Worm (Caenorhabditis elegans) whole organism, L1 larva: ENCODE data around the gene cka-1.

Experiments used
- C04F5.9 ChIP-seq: sonication (generic microtip); optimal IDR thresholded peaks from 2 replicates; lab custom pipeline; 2016; ENCODE audit warnings: missing genetic modification characterization, missing compliant biosample characterization
- Y116A8C.19 ChIP-seq: sonication (generic microtip); optimal IDR thresholded peaks from 2 replicates; lab custom pipeline; 2016; ENCODE audit warnings: missing compliant biosample characterization, missing genetic modification characterization, borderline replicate concordance
- blmp-1 ChIP-seq: fragments of 150-350 bp; optimal IDR thresholded peaks from 2 replicates; lab custom pipeline; 2014; ENCODE audit warnings: missing biosample characterization, missing genetic modification characterization
- ceh-88 ChIP-seq: fragments of 200-800 bp; sonication (Bioruptor generic); IDR thresholded peaks from 2 replicates; pipeline ENCODE4 v1.3.6; 2022; ENCODE audit warnings: missing genetic modification characterization, missing compliant biosample characterization
- dpl-1 ChIP-seq, 3 experiments: fragments of 150-350 bp in 2 of 3; sonication (generic microtip) in 1 of 3; optimal IDR thresholded peaks; 2 replicates each; lab custom pipeline; 2014 to 2017; ENCODE audit warnings: missing biosample characterization in 3 of 3, missing genetic modification characterization in 3 of 3, missing genetic modification reagents in 3 of 3
- dsc-1 ChIP-seq: sonication (generic microtip); optimal IDR thresholded peaks from 2 replicates; lab custom pipeline; 2016; ENCODE audit warnings: mild to moderate bottlenecking, missing genetic modification characterization, missing compliant biosample characterization
- elt-3 ChIP-seq, 6 experiments: fragments of 150-350 bp in 1 of 6; sonication (generic microtip); optimal IDR thresholded peaks; 2 replicates each; lab custom pipeline; 2017 to 2018; ENCODE audit warnings: missing biosample characterization in 6 of 6, missing genetic modification characterization in 6 of 6, inconsistent platforms in 1 of 6
- ets-5 ChIP-seq: fragments of 200-800 bp; sonication (Bioruptor generic); IDR thresholded peaks from 2 replicates; pipeline ENCODE4 v1.3.6; 2022; ENCODE audit warnings: missing genetic modification characterization, missing compliant biosample characterization
- grh-1 ChIP-seq: fragments of 200-800 bp; sonication (Bioruptor generic); IDR thresholded peaks from 2 replicates; pipeline ENCODE4 v1.3.6; 2022; ENCODE audit warnings: missing genetic modification reagents, missing genetic modification characterization, missing compliant biosample characterization
- hpl-2 ChIP-seq: fragments of 150-350 bp; optimal IDR thresholded peaks from 2 replicates; lab custom pipeline; 2014; ENCODE audit warnings: missing biosample characterization, missing genetic modification reagents, missing genetic modification characterization
- isw-1 ChIP-seq: fragments of 200-800 bp; sonication (Bioruptor generic); IDR thresholded peaks from 2 replicates; pipeline ENCODE4 v1.3.6; 2022; ENCODE audit warnings: missing genetic modification characterization, missing compliant biosample characterization
- jun-1 ChIP-seq: fragments of 150-350 bp; optimal IDR thresholded peaks from 2 replicates; lab custom pipeline; 2014; ENCODE audit warnings: missing biosample characterization, missing genetic modification reagents, missing genetic modification characterization
- lin-13 ChIP-seq: fragments of 150-350 bp; optimal IDR thresholded peaks from 2 replicates; lab custom pipeline; 2014; ENCODE audit warnings: missing biosample characterization, missing genetic modification reagents, missing genetic modification characterization
- lin-14 ChIP-seq: fragments of 200-800 bp; sonication (Bioruptor generic); optimal IDR thresholded peaks from 2 replicates; lab custom pipeline; 2018; ENCODE audit warnings: mild to moderate bottlenecking, missing genetic modification characterization, moderate library complexity, missing compliant biosample characterization
- lin-15B ChIP-seq: fragments of 150-350 bp; sonication (generic microtip); optimal IDR thresholded peaks from 3 replicates; lab custom pipeline; 2014; ENCODE audit warnings: missing biosample characterization, missing genetic modification characterization
- lin-39 ChIP-seq: fragments of 150-350 bp; optimal IDR thresholded peaks from 2 replicates; lab custom pipeline; 2014; ENCODE audit warnings: missing biosample characterization, missing genetic modification reagents, missing genetic modification characterization
- lir-3 ChIP-seq: sonication (generic microtip); optimal IDR thresholded peaks from 2 replicates; lab custom pipeline; 2016; ENCODE audit warnings: mild to moderate bottlenecking, missing genetic modification characterization, moderate library complexity, missing compliant biosample characterization; ENCODE audit not compliant: poor library complexity
- mdl-1 ChIP-seq, 2 experiments: fragments of 150-350 bp; optimal IDR thresholded peaks; 2 replicates each; lab custom pipeline; 2014 to 2017; ENCODE audit warnings: missing biosample characterization in 2 of 2, missing genetic modification characterization in 2 of 2, inconsistent platforms in 1 of 2
- mef-2 ChIP-seq: fragments of 150-350 bp; optimal IDR thresholded peaks from 2 replicates; lab custom pipeline; 2014; ENCODE audit warnings: missing biosample characterization, missing genetic modification characterization
- nhr-11 ChIP-seq: fragments of 150-350 bp; optimal IDR thresholded peaks from 2 replicates; lab custom pipeline; 2014; ENCODE audit warnings: missing biosample characterization, missing genetic modification characterization
- nhr-71 ChIP-seq: sonication (generic microtip); optimal IDR thresholded peaks from 2 replicates; lab custom pipeline; 2016; ENCODE audit warnings: mild to moderate bottlenecking, missing genetic modification characterization, moderate library complexity, missing compliant biosample characterization
- nhr-77 ChIP-seq: fragments of 150-350 bp; optimal IDR thresholded peaks from 2 replicates; lab custom pipeline; 2014; ENCODE audit warnings: missing biosample characterization, missing genetic modification characterization
- nhr-85 ChIP-seq: sonication (generic microtip); peaks from one replicate; lab custom pipeline; 2016; ENCODE audit warnings: missing genetic modification characterization, inconsistent platforms, missing compliant biosample characterization
- pag-3 ChIP-seq: sonication (generic microtip); optimal IDR thresholded peaks from 2 replicates; lab custom pipeline; 2017; ENCODE audit warnings: missing genetic modification characterization, mild to moderate bottlenecking, missing compliant biosample characterization, antibody characterized with exemption, borderline replicate concordance; ENCODE audit not compliant: insufficient read depth
- snu-23 ChIP-seq: sonication (generic microtip); optimal IDR thresholded peaks from 2 replicates; lab custom pipeline; 2016; ENCODE audit warnings: missing genetic modification characterization, missing compliant biosample characterization
- sup-37 ChIP-seq: fragments of 200-800 bp; sonication (Bioruptor generic); optimal IDR thresholded peaks from 2 replicates; lab custom pipeline; 2018; ENCODE audit warnings: mild to moderate bottlenecking, missing genetic modification characterization, missing compliant biosample characterization
- swsn-7 ChIP-seq: sonication (generic microtip); optimal IDR thresholded peaks from 2 replicates; lab custom pipeline; 2016; ENCODE audit warnings: missing genetic modification characterization, missing compliant biosample characterization
- tbx-2 ChIP-seq: sonication (generic microtip); optimal IDR thresholded peaks from 2 replicates; lab custom pipeline; 2016; ENCODE audit warnings: missing genetic modification characterization, missing compliant biosample characterization
- unc-62 ChIP-seq: fragments of 150-350 bp; optimal IDR thresholded peaks from 2 replicates; lab custom pipeline; 2014; ENCODE audit warnings: missing biosample characterization, missing genetic modification reagents, missing genetic modification characterization
- unc-86 ChIP-seq: sonication (generic microtip); optimal IDR thresholded peaks from 2 replicates; lab custom pipeline; 2016; ENCODE audit warnings: missing genetic modification characterization, missing compliant biosample characterization
- unc-98 ChIP-seq: fragments of 200-800 bp; sonication (Bioruptor generic); IDR thresholded peaks from 2 replicates; pipeline ENCODE4 v1.3.6; 2022; ENCODE audit warnings: missing genetic modification characterization, missing compliant biosample characterization
- vab-15 ChIP-seq: sonication (generic microtip); optimal IDR thresholded peaks from 2 replicates; lab custom pipeline; 2017; ENCODE audit warnings: missing genotype, mild to moderate bottlenecking, missing genetic modification characterization, missing compliant biosample characterization
- xbp-1 ChIP-seq: sonication (generic microtip); optimal IDR thresholded peaks from 2 replicates; lab custom pipeline; 2016; ENCODE audit warnings: missing genetic modification characterization, missing compliant biosample characterization
- ztf-4 ChIP-seq: fragments of 150-350 bp; optimal IDR thresholded peaks from 2 replicates; lab custom pipeline; 2014; ENCODE audit warnings: missing biosample characterization, missing genetic modification characterization

cka-1 gene

ce11 chrIV:9756647-9757424, 19.4 kb upstream of the cka-1 start (continued):
- TF ChIP-seq vab-15 (tag; lab: Kevin White, UChicago) (no peak), pag-3 (tag; lab: Kevin White, UChicago) (no peak), sup-37 (no peak), ztf-4 (tag; lab: Kevin White, UChicago) (peak; percentile 41), unc-98 (GFP tag; lab: Robert Waterston, UW) (no peak), isw-1 (no peak), nhr-71 (tag; lab: Kevin White, UChicago) (peak; percentile 61), nhr-11 (no peak), nhr-85 (tag; lab: Kevin White, UChicago) (peak; percentile 90), hpl-2 (no peak), elt-3 (tag; optimal IDR thresholded peaks at IDR 0.05; lab: Kevin White, UChicago) (peak in 2 of 6 experiments; percentile 78 to 85), snu-23 (GFP tag; lab: Kevin White, UChicago) (peak; percentile 76), dsc-1 (tag; lab: Kevin White, UChicago) (peak; percentile 57), mdl-1 (tag; optimal IDR thresholded peaks at IDR 0.05; lab: Kevin White, UChicago) (peak in 1 of 2 experiments; percentile 19)
- TF ChIP-seq, all 84 proteins: peak for 27

ce11 chrIV:9755713-9756112, 18.3 kb upstream of the cka-1 start:
- no peak for TF ChIP-seq nhr-77 (tag; lab: Kevin White, UChicago)
- TF ChIP-seq blmp-1 (tag; lab: Kevin White, UChicago), result peak; percentile 58
- TF ChIP-seq mdl-1 (tag; optimal IDR thresholded peaks at IDR 0.05; lab: Kevin White, UChicago), result no peak
- no peak for TF ChIP-seq sup-37
- no peak for TF ChIP-seq mef-2 (tag; lab: Kevin White, UChicago)
- TF ChIP-seq elt-3 (tag; optimal IDR thresholded peaks at IDR 0.05; lab: Kevin White, UChicago), result peak in 4 of 6 experiments; percentile 37 to 50 (median 44)

ce11 chrIV:9748342-9748741, 10.9 kb upstream of the cka-1 start, which contains the start of gene C28D4.8:
C28D4.8 (minus strand) TSS chrIV:9748442.
- TF ChIP-seq pag-3 (tag; lab: Kevin White, UChicago), result no peak
- TF ChIP-seq dpl-1 (GFP tag; optimal IDR thresholded peaks at IDR 0.05; lab: Kevin White, UChicago), result no peak
- TF ChIP-seq ztf-4 (tag; lab: Kevin White, UChicago), result no peak
- TF ChIP-seq ceh-88, result no peak
- no peak for TF ChIP-seq lin-13 (GFP tag; lab: Kevin White, UChicago)
- no peak for TF ChIP-seq lin-15B
- TF ChIP-seq ets-5 (GFP tag; lab: Robert Waterston, UW), result no peak
- no peak for TF ChIP-seq lin-39
- no peak for TF ChIP-seq isw-1
- no peak for TF ChIP-seq xbp-1
- TF ChIP-seq snu-23 (GFP tag; lab: Kevin White, UChicago), result no peak
- no peak for TF ChIP-seq mdl-1 (tag; optimal IDR thresholded peaks at IDR 0.05; lab: Kevin White, UChicago)
- TF ChIP-seq swsn-7 (tag; lab: Kevin White, UChicago), result no peak
- no peak for TF ChIP-seq unc-62
- no peak for TF ChIP-seq sup-37
- TF ChIP-seq lir-3 (tag; lab: Kevin White, UChicago), result no peak
- TF ChIP-seq hpl-2, result no peak
- TF ChIP-seq unc-86 (tag; lab: Kevin White, UChicago), result no peak

ce11 chrIV:9746762-9747161, 9.3 kb upstream of the cka-1 start, which contains the start of gene C28D4.5:
C28D4.5 (minus strand) TSS chrIV:9746862.
- TF ChIP-seq jun-1 (tag; lab: Kevin White, UChicago) (no peak), unc-62 (no peak), tbx-2 (tag; lab: Kevin White, UChicago) (no peak), blmp-1 (tag; lab: Kevin White, UChicago) (no peak), lin-14 (GFP tag; lab: Kevin White, UChicago) (no peak), Y116A8C.19 (tag; lab: Kevin White, UChicago) (no peak), dpl-1 (GFP tag; optimal IDR thresholded peaks at IDR 0.05; lab: Kevin White, UChicago) (no peak), grh-1 (GFP tag; lab: Robert Waterston, UW) (no peak), C04F5.9 (no peak), lin-13 (GFP tag; lab: Kevin White, UChicago) (no peak)
